Worm (Caenorhabditis elegans) whole organism, L4/young adult: ENCODE measurements around the gene itsn-1.

Experiments used
- W03F9.2 ChIP-seq: fragments of 150-350 bp; optimal IDR thresholded peaks from 2 replicates; lab custom pipeline; 2014; ENCODE audit warnings: missing biosample characterization, missing genetic modification characterization
- dao-5 ChIP-seq: sonication (generic microtip); optimal IDR thresholded peaks from 2 replicates; lab custom pipeline; 2016; ENCODE audit warnings: missing genotype, missing genetic modification characterization, moderate library complexity, missing compliant biosample characterization
- him-1 ChIP-seq: sonication (generic microtip); optimal IDR thresholded peaks from 2 replicates; lab custom pipeline; 2016; ENCODE audit warnings: missing genotype, missing genetic modification reagents, missing genetic modification characterization, missing compliant biosample characterization

DNA sequence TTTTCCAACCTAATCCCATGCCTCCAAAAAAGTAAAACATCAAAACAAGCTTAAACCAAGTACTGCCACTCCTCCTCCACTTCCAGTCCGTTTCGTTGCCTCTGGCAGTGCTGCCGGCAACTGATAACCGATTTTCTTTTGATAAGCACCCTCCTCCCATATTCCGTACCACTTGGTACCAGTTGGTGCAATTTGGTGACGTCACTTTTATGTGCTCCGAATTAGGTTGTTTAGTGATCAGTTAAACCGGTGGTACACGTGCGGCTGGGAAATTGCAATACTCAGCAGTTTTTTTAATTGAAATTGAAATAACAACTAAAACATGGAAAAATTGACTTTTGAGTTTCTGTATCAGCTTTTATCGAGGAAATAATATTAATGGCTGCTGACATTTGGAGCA lies 54.6 kb downstream of the itsn-1 start:
- TF ChIP-seq W03F9.2 (tag; lab: Kevin White, UChicago) (no peak), him-1 (tag; lab: Kevin White, UChicago) (no peak), dao-5 (no peak)
